Worm (Caenorhabditis elegans): ENCODE measurements around the gene C53A3.1.

- no peak for TF ChIP-seq ztf-11 (tag; optimal IDR thresholded peaks at IDR 0.05)
- TF ChIP-seq nhr-237 (tag; optimal IDR thresholded peaks at IDR 0.05): no peak
- TF ChIP-seq nhr-11 (tag; optimal IDR thresholded peaks at IDR 0.05): no peak
- no peak for TF ChIP-seq nhr-12 (tag; optimal IDR thresholded peaks at IDR 0.05)
- TF ChIP-seq daf-12 (tag; optimal IDR thresholded peaks at IDR 0.05): no peak
- no peak for TF ChIP-seq ama-1 (optimal IDR thresholded peaks at IDR 0.05)
- no peak for TF ChIP-seq unc-39 (tag; optimal IDR thresholded peaks at IDR 0.05)
- no peak for TF ChIP-seq nhr-77 (tag; optimal IDR thresholded peaks at IDR 0.05)
- no peak for TF ChIP-seq nfya-1 (tag; optimal IDR thresholded peaks at IDR 0.05; ENCODE audit: insufficient read depth)
- TF ChIP-seq ceh-9 (tag; optimal IDR thresholded peaks at IDR 0.05): no peak
- no peak for TF ChIP-seq ceh-16 (tag; optimal IDR thresholded peaks at IDR 0.05)
- no peak for TF ChIP-seq ceh-82 (tag; optimal IDR thresholded peaks at IDR 0.05)
- no peak for TF ChIP-seq sea-2 (GFP tag; optimal IDR thresholded peaks at IDR 0.05)
- TF ChIP-seq nhr-28 (tag; optimal IDR thresholded peaks at IDR 0.05): no peak
Measured at ce11 chrV:5712189-5712588, 47.8 kb downstream of the C53A3.1 start.

Measured in whole organism, L3 larva.